Worm (Caenorhabditis elegans) whole organism, L1 larva: ENCODE data around the gene hsp-4.

ENCODE experiments used
- C04F5.9 ChIP-seq: sonication (generic microtip); optimal IDR thresholded peaks from 2 replicates; lab custom pipeline; 2016; ENCODE audit warnings: missing genetic modification characterization, missing compliant biosample characterization
- Y116A8C.19 ChIP-seq: sonication (generic microtip); optimal IDR thresholded peaks from 2 replicates; lab custom pipeline; 2016; ENCODE audit warnings: missing compliant biosample characterization, missing genetic modification characterization, borderline replicate concordance
- blmp-1 ChIP-seq: fragments of 150-350 bp; optimal IDR thresholded peaks from 2 replicates; lab custom pipeline; 2014; ENCODE audit warnings: missing biosample characterization, missing genetic modification characterization
- ceh-8 ChIP-seq: fragments of 200-800 bp; sonication (Bioruptor generic); optimal IDR thresholded peaks from 2 replicates; lab custom pipeline; 2018; ENCODE audit warnings: mild to moderate bottlenecking, missing genetic modification characterization, moderate library complexity, missing compliant biosample characterization
- ceh-88 ChIP-seq: fragments of 200-800 bp; sonication (Bioruptor generic); IDR thresholded peaks from 2 replicates; pipeline ENCODE4 v1.3.6; 2022; ENCODE audit warnings: missing genetic modification characterization, missing compliant biosample characterization
- ceh-90 ChIP-seq: sonication (generic microtip); optimal IDR thresholded peaks from 2 replicates; lab custom pipeline; 2016; ENCODE audit warnings: missing genetic modification characterization, missing compliant biosample characterization
- dpl-1 ChIP-seq, 3 experiments: fragments of 150-350 bp in 2 of 3; sonication (generic microtip) in 1 of 3; optimal IDR thresholded peaks; 2 replicates each; lab custom pipeline; 2014 to 2017; ENCODE audit warnings: missing biosample characterization in 3 of 3, missing genetic modification characterization in 3 of 3, missing genetic modification reagents in 3 of 3
- efl-1 ChIP-seq, 4 experiments: fragments of 150-350 bp; optimal IDR thresholded peaks in 3 of 4; peaks in 1 of 4; 1 replicate in 1 of 4; 2 replicates in 3 of 4; lab custom pipeline; 2014; ENCODE audit warnings: missing biosample characterization in 2 of 4, missing genetic modification characterization in 2 of 4, missing genetic modification reagents in 2 of 4
- efl-3 ChIP-seq: fragments of 200-800 bp; sonication (Bioruptor generic); optimal IDR thresholded peaks from 2 replicates; lab custom pipeline; 2018; ENCODE audit warnings: mild to moderate bottlenecking, missing genetic modification characterization, missing compliant biosample characterization
- elt-2 ChIP-seq: sonication (generic microtip); optimal IDR thresholded peaks from 2 replicates; lab custom pipeline; 2016; ENCODE audit warnings: missing genetic modification characterization, mild to moderate bottlenecking, inconsistent platforms, missing compliant biosample characterization, missing genetic modification reagents
- elt-3 ChIP-seq, 6 experiments: fragments of 150-350 bp in 1 of 6; sonication (generic microtip); optimal IDR thresholded peaks; 2 replicates each; lab custom pipeline; 2017 to 2018; ENCODE audit warnings: missing biosample characterization in 6 of 6, missing genetic modification characterization in 6 of 6, inconsistent platforms in 1 of 6
- fkh-4 ChIP-seq: sonication (generic microtip); optimal IDR thresholded peaks from 2 replicates; lab custom pipeline; 2016; ENCODE audit warnings: missing compliant biosample characterization, missing genetic modification characterization, borderline replicate concordance
- fkh-8 ChIP-seq: sonication (generic microtip); optimal IDR thresholded peaks from 2 replicates; lab custom pipeline; 2016; ENCODE audit warnings: mild to moderate bottlenecking, missing genetic modification characterization, missing compliant biosample characterization
- fos-1 ChIP-seq: fragments of 150-350 bp; optimal IDR thresholded peaks from 2 replicates; lab custom pipeline; 2014; ENCODE audit warnings: missing biosample characterization, missing genetic modification characterization
- grh-1 ChIP-seq: fragments of 200-800 bp; sonication (Bioruptor generic); IDR thresholded peaks from 2 replicates; pipeline ENCODE4 v1.3.6; 2022; ENCODE audit warnings: missing genetic modification reagents, missing genetic modification characterization, missing compliant biosample characterization
- hlh-4 ChIP-seq: sonication (generic microtip); optimal IDR thresholded peaks from 2 replicates; lab custom pipeline; 2016; ENCODE audit warnings: mild to moderate bottlenecking, missing genetic modification characterization, missing compliant biosample characterization
- irx-1 ChIP-seq: sonication (generic microtip); optimal IDR thresholded peaks from 2 replicates; lab custom pipeline; 2016; ENCODE audit warnings: missing genetic modification characterization, missing compliant biosample characterization
- jun-1 ChIP-seq: fragments of 150-350 bp; optimal IDR thresholded peaks from 2 replicates; lab custom pipeline; 2014; ENCODE audit warnings: missing biosample characterization, missing genetic modification reagents, missing genetic modification characterization
- lin-13 ChIP-seq: fragments of 150-350 bp; optimal IDR thresholded peaks from 2 replicates; lab custom pipeline; 2014; ENCODE audit warnings: missing biosample characterization, missing genetic modification reagents, missing genetic modification characterization
- lin-14 ChIP-seq: fragments of 200-800 bp; sonication (Bioruptor generic); optimal IDR thresholded peaks from 2 replicates; lab custom pipeline; 2018; ENCODE audit warnings: mild to moderate bottlenecking, missing genetic modification characterization, moderate library complexity, missing compliant biosample characterization
- lin-15B ChIP-seq: fragments of 150-350 bp; sonication (generic microtip); optimal IDR thresholded peaks from 3 replicates; lab custom pipeline; 2014; ENCODE audit warnings: missing biosample characterization, missing genetic modification characterization
- lin-39 ChIP-seq: fragments of 150-350 bp; optimal IDR thresholded peaks from 2 replicates; lab custom pipeline; 2014; ENCODE audit warnings: missing biosample characterization, missing genetic modification reagents, missing genetic modification characterization
- lir-3 ChIP-seq: sonication (generic microtip); optimal IDR thresholded peaks from 2 replicates; lab custom pipeline; 2016; ENCODE audit warnings: mild to moderate bottlenecking, missing genetic modification characterization, moderate library complexity, missing compliant biosample characterization; ENCODE audit not compliant: poor library complexity
- lsy-2 ChIP-seq, 2 experiments: fragments of 150-350 bp; optimal IDR thresholded peaks; 2 replicates each; lab custom pipeline; 2014; ENCODE audit warnings: missing biosample characterization in 2 of 2, missing genetic modification characterization in 2 of 2
- mdl-1 ChIP-seq, 2 experiments: fragments of 150-350 bp; optimal IDR thresholded peaks; 2 replicates each; lab custom pipeline; 2014 to 2017; ENCODE audit warnings: missing biosample characterization in 2 of 2, missing genetic modification characterization in 2 of 2, inconsistent platforms in 1 of 2
- mef-2 ChIP-seq: fragments of 150-350 bp; optimal IDR thresholded peaks from 2 replicates; lab custom pipeline; 2014; ENCODE audit warnings: missing biosample characterization, missing genetic modification characterization
- nhr-11 ChIP-seq: fragments of 150-350 bp; optimal IDR thresholded peaks from 2 replicates; lab custom pipeline; 2014; ENCODE audit warnings: missing biosample characterization, missing genetic modification characterization
- nhr-12 ChIP-seq: sonication (generic microtip); optimal IDR thresholded peaks from 2 replicates; lab custom pipeline; 2017; ENCODE audit warnings: missing biosample characterization, missing genetic modification characterization
- nhr-19 ChIP-seq: fragments of 200-800 bp; sonication (Bioruptor generic); conservative IDR thresholded peaks from 2 replicates; pipeline ENCODE4 v1.3.6; 2022; ENCODE audit warnings: missing genetic modification characterization, missing compliant biosample characterization
- nhr-20 ChIP-seq: sonication (generic microtip); optimal IDR thresholded peaks from 2 replicates; lab custom pipeline; 2016; ENCODE audit warnings: mild to moderate bottlenecking, missing genetic modification characterization, missing compliant biosample characterization
- nhr-237 ChIP-seq: fragments of 150-350 bp; optimal IDR thresholded peaks from 2 replicates; lab custom pipeline; 2014; ENCODE audit warnings: missing biosample characterization, missing genetic modification characterization
- nhr-76 ChIP-seq: sonication (generic microtip); optimal IDR thresholded peaks from 2 replicates; lab custom pipeline; 2017; ENCODE audit warnings: missing biosample characterization, missing genetic modification characterization
- nhr-77 ChIP-seq: fragments of 150-350 bp; optimal IDR thresholded peaks from 2 replicates; lab custom pipeline; 2014; ENCODE audit warnings: missing biosample characterization, missing genetic modification characterization
- nhr-84 ChIP-seq: sonication (generic microtip); optimal IDR thresholded peaks from 2 replicates; lab custom pipeline; 2017; ENCODE audit warnings: missing biosample characterization, missing genetic modification characterization
- nhr-85 ChIP-seq: sonication (generic microtip); peaks from one replicate; lab custom pipeline; 2016; ENCODE audit warnings: missing genetic modification characterization, inconsistent platforms, missing compliant biosample characterization
- pag-3 ChIP-seq: sonication (generic microtip); optimal IDR thresholded peaks from 2 replicates; lab custom pipeline; 2017; ENCODE audit warnings: missing genetic modification characterization, mild to moderate bottlenecking, missing compliant biosample characterization, antibody characterized with exemption, borderline replicate concordance; ENCODE audit not compliant: insufficient read depth
- pqm-1 ChIP-seq: sonication (generic microtip); optimal IDR thresholded peaks from 3 replicates; lab custom pipeline; 2017; ENCODE audit warnings: missing biosample characterization, missing genetic modification characterization
- rnt-1 ChIP-seq: sonication (generic microtip); optimal IDR thresholded peaks from 2 replicates; lab custom pipeline; 2016; ENCODE audit warnings: mild to moderate bottlenecking, missing genetic modification characterization, moderate library complexity, missing compliant biosample characterization
- snu-23 ChIP-seq: sonication (generic microtip); optimal IDR thresholded peaks from 2 replicates; lab custom pipeline; 2016; ENCODE audit warnings: missing genetic modification characterization, missing compliant biosample characterization
- sptf-1 ChIP-seq: fragments of 150-350 bp; optimal IDR thresholded peaks from 2 replicates; lab custom pipeline; 2014; ENCODE audit warnings: missing biosample characterization, missing genetic modification characterization
- tlp-1 ChIP-seq: fragments of 150-350 bp; optimal IDR thresholded peaks from 2 replicates; lab custom pipeline; 2014; ENCODE audit warnings: missing biosample characterization, missing genetic modification characterization
- unc-130 ChIP-seq: fragments of 150-350 bp; optimal IDR thresholded peaks from 2 replicates; lab custom pipeline; 2017; ENCODE audit warnings: missing biosample characterization, missing genetic modification characterization, inconsistent platforms
- unc-30 ChIP-seq: sonication (generic microtip); optimal IDR thresholded peaks from 2 replicates; lab custom pipeline; 2017; ENCODE audit warnings: missing biosample characterization, missing genetic modification characterization
- unc-62 ChIP-seq: fragments of 150-350 bp; optimal IDR thresholded peaks from 2 replicates; lab custom pipeline; 2014; ENCODE audit warnings: missing biosample characterization, missing genetic modification reagents, missing genetic modification characterization
- unc-86 ChIP-seq: sonication (generic microtip); optimal IDR thresholded peaks from 2 replicates; lab custom pipeline; 2016; ENCODE audit warnings: missing genetic modification characterization, missing compliant biosample characterization
- zip-4 ChIP-seq: fragments of 200-800 bp; sonication (Bioruptor generic); optimal IDR thresholded peaks from 2 replicates; lab custom pipeline; 2018; ENCODE audit warnings: mild to moderate bottlenecking, missing genetic modification characterization, moderate library complexity, missing compliant biosample characterization
- ztf-11 ChIP-seq, 2 experiments: sonication (generic microtip); optimal IDR thresholded peaks; 2 replicates each; lab custom pipeline; 2016 to 2017; ENCODE audit warnings: missing genetic modification characterization in 2 of 2, missing biosample characterization in 1 of 2, missing compliant biosample characterization in 1 of 2
- ztf-4 ChIP-seq: fragments of 150-350 bp; optimal IDR thresholded peaks from 2 replicates; lab custom pipeline; 2014; ENCODE audit warnings: missing biosample characterization, missing genetic modification characterization

hsp-4 gene

ce11 chrII:7379021-7379420 lies 26.6 kb upstream of the hsp-4 start, which contains the start of gene C07D10.6:
Gene C07D10.6, plus strand, starts transcription at chrII:7379321.
- TF ChIP-seq nhr-11, result no peak
- no peak for TF ChIP-seq dpl-1 (GFP tag; optimal IDR thresholded peaks at IDR 0.05; lab: Kevin White, UChicago)
- TF ChIP-seq ztf-11 (tag; optimal IDR thresholded peaks at IDR 0.05; lab: Kevin White, UChicago), result no peak
- no peak for TF ChIP-seq nhr-84 (tag; lab: Kevin White, UChicago)
- no peak for TF ChIP-seq fos-1
- TF ChIP-seq rnt-1 (tag; lab: Kevin White, UChicago), result no peak
- TF ChIP-seq efl-1 (optimal IDR thresholded peaks at IDR 0.05; lab: Kevin White, UChicago), result no peak
- TF ChIP-seq efl-1 (GFP tag; optimal IDR thresholded peaks at IDR 0.05 in 1 of 2; lab: Kevin White, UChicago), result no peak

- TF ChIP-seq mef-2 (no peak), efl-1 (optimal IDR thresholded peaks at IDR 0.05; lab: Kevin White, UChicago) (no peak), efl-1 (GFP tag; optimal IDR thresholded peaks at IDR 0.05 in 1 of 2; lab: Kevin White, UChicago) (peak in 1 of 2 experiments; percentile 79)
Measured at ce11 chrII:7374980-7375379, 22.5 kb upstream of the hsp-4 start, which contains the start of gene F43E2.1. Gene F43E2.1, plus strand, starts transcription at chrII:7375280.

ce11 chrII:7374143-7374542 lies 21.7 kb upstream of the hsp-4 start, which contains the start of the genes mtch-1 and rpb-4:
Gene mtch-1, minus strand, starts transcription at chrII:7374166.
Gene rpb-4, plus strand, starts transcription at chrII:7374495.
- TF ChIP-seq hlh-4 (tag; lab: Kevin White, UChicago) (no peak), unc-30 (tag; lab: Kevin White, UChicago) (no peak), lir-3 (tag; lab: Kevin White, UChicago) (peak; percentile 54), pqm-1 (tag; lab: Kevin White, UChicago) (no peak), lin-15B (tag; lab: Kevin White, UChicago) (no peak), nhr-76 (no peak), nhr-12 (tag; lab: Kevin White, UChicago) (no peak), lin-14 (GFP tag; lab: Kevin White, UChicago) (peak; percentile 35), pag-3 (no peak), elt-2 (tag; lab: Kevin White, UChicago) (no peak), nhr-77 (tag; lab: Kevin White, UChicago) (no peak), lin-39 (tag; lab: Kevin White, UChicago) (no peak), fkh-4 (tag; lab: Kevin White, UChicago) (no peak), mef-2 (no peak), rnt-1 (tag; lab: Kevin White, UChicago) (peak; percentile 22), C04F5.9 (tag; lab: Kevin White, UChicago) (no peak), unc-130 (tag; lab: Kevin White, UChicago) (peak; percentile 1), blmp-1 (tag; lab: Kevin White, UChicago) (peak; percentile 31), unc-86 (no peak), irx-1 (no peak), grh-1 (no peak), lsy-2 (tag; optimal IDR thresholded peaks at IDR 0.05; lab: Kevin White, UChicago) (peak; percentile 20 to 66), nhr-237 (no peak), ceh-88 (no peak), ztf-4 (tag; lab: Kevin White, UChicago) (no peak), tlp-1 (tag; lab: Kevin White, UChicago) (no peak), zip-4 (GFP tag; lab: Kevin White, UChicago) (no peak), sptf-1 (no peak), dpl-1 (GFP tag; optimal IDR thresholded peaks at IDR 0.05; lab: Kevin White, UChicago) (peak in 2 of 3 experiments; percentile 41 to 50), fos-1 (no peak), nhr-85 (tag; lab: Kevin White, UChicago) (no peak), nhr-11 (no peak), ceh-90 (no peak), mdl-1 (tag; optimal IDR thresholded peaks at IDR 0.05; lab: Kevin White, UChicago) (peak in 1 of 2 experiments; percentile 10), jun-1 (tag; lab: Kevin White, UChicago) (no peak), nhr-19 (GFP tag; lab: Robert Waterston, UW) (no peak), snu-23 (GFP tag; lab: Kevin White, UChicago) (peak; percentile 43), elt-3 (tag; optimal IDR thresholded peaks at IDR 0.05; lab: Kevin White, UChicago) (no peak), ceh-8 (GFP tag; lab: Kevin White, UChicago) (no peak), unc-62 (GFP tag; lab: Kevin White, UChicago) (no peak), Y116A8C.19 (no peak), nhr-20 (tag; lab: Kevin White, UChicago) (peak; percentile 23), lin-13 (GFP tag; lab: Kevin White, UChicago) (no peak), efl-3 (GFP tag; lab: Kevin White, UChicago) (no peak), fkh-8 (no peak)
